Fruit fly (Drosophila melanogaster): ENCODE measurements around the gene Socs16D.
A peak's percentile ranks its signal among the peaks of the same experiment; 100 is the strongest.

Gene Socs16D

DNA sequence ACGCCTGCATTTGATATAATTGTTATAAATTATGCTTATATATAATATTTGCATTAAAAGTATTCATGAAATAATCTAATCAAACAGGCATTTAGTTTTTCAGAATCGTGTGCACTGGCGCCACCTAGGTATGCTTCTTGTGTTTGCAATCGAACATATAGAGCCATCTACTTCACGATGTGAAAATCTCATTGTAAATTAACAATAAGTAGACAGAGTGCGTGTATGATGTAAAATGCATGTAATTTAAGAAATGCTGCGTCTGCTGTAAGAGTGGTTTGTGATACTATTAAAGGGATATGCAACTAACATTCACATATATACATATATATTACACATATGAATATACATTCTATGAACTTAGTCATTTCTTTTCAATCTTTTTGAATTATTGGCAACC lies 7.1 kb downstream of the Socs16D start (continued):
- TF ChIP-seq amos (GFP tag; IDR thresholded peaks at IDR 0.05; ENCODE audit: partially characterized antibody) (peak; percentile 59), CG4854 (GFP tag; optimal IDR thresholded peaks at IDR 0.05) (no peak), Elba2 (GFP tag; optimal IDR thresholded peaks at IDR 0.05) (no peak), Abd-B (GFP tag; optimal IDR thresholded peaks at IDR 0.05) (peak; percentile 31), Sox100B (GFP tag; optimal IDR thresholded peaks at IDR 0.05) (no peak), CG3847 (GFP tag; IDR thresholded peaks at IDR 0.05) (peak; percentile 30), ranshi (GFP tag; IDR thresholded peaks at IDR 0.05) (no peak), lola (GFP tag; optimal IDR thresholded peaks at IDR 0.05) (no peak), toy (GFP tag; IDR thresholded peaks at IDR 0.05) (no peak), Ada2b (GFP tag; IDR thresholded peaks at IDR 0.05) (no peak), CG17612 (GFP tag; IDR thresholded peaks at IDR 0.05) (no peak), tin (GFP tag; optimal IDR thresholded peaks at IDR 0.05) (peak; percentile 28)

dm6 chrX:17819635-17820139 lies 7.7 kb downstream of the Socs16D start, which contains the start of gene CG12986:
Gene CG12986, minus strand, starts transcription at chrX:17819685.
- TF ChIP-seq CG15479 (GFP tag; optimal IDR thresholded peaks at IDR 0.05), result peak; percentile 53
- peak; percentile 59 for TF ChIP-seq cad (GFP tag; optimal IDR thresholded peaks at IDR 0.05)
- TF ChIP-seq zen (tag; optimal IDR thresholded peaks at IDR 0.05), result peak; percentile 77
- peak; percentile 45 for TF ChIP-seq twi (tag; optimal IDR thresholded peaks at IDR 0.05)
- peak in 1 of 2 experiments; percentile 69 for TF ChIP-seq tll (GFP tag; optimal IDR thresholded peaks at IDR 0.05)
- no peak for TF ChIP-seq wor (GFP tag; IDR thresholded peaks at IDR 0.05)
- no peak for TF ChIP-seq CG11723 (GFP tag; optimal IDR thresholded peaks at IDR 0.05)
- TF ChIP-seq CG4854 (GFP tag; optimal IDR thresholded peaks at IDR 0.05), result no peak
- no peak for TF ChIP-seq CG3726 (GFP tag; IDR thresholded peaks at IDR 0.05)

DNA sequence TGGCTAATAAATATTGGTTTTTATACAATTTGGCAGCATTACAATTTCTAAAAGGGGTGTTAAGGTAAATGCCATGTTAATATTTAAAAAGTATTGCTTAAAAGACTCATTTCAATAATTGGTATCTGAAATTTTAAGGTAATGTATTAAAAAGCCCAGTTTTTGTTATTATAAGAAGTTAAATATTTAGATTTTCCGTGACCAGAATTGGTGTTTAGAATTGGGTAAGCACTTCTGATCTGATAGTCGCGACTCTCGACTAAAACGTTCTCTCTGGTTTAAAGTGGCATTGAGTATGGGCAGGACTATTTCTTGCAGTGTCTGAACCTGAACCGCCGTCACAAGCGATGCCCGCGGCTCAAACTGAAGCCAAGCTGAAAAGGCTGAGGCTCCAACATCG lies 10.9 kb downstream of the Socs16D start:
- no peak for TF ChIP-seq CG18262 (tag; optimal IDR thresholded peaks at IDR 0.05)
- TF ChIP-seq Hr3 (GFP tag; optimal IDR thresholded peaks at IDR 0.05), result no peak
- no peak for TF ChIP-seq CG6654 (GFP tag; optimal IDR thresholded peaks at IDR 0.05)
- TF ChIP-seq Lhr (GFP tag; optimal IDR thresholded peaks at IDR 0.05), result no peak
- no peak for TF ChIP-seq CG4854 (GFP tag; optimal IDR thresholded peaks at IDR 0.05)
- no peak for TF ChIP-seq CG14441 (GFP tag; IDR thresholded peaks at IDR 0.05)
- no peak for TF ChIP-seq wek (GFP tag; optimal IDR thresholded peaks at IDR 0.05)
- TF ChIP-seq stc (GFP tag; IDR thresholded peaks at IDR 0.05), result no peak
- no peak for TF ChIP-seq HmgD (GFP tag; optimal IDR thresholded peaks at IDR 0.05)

DNA sequence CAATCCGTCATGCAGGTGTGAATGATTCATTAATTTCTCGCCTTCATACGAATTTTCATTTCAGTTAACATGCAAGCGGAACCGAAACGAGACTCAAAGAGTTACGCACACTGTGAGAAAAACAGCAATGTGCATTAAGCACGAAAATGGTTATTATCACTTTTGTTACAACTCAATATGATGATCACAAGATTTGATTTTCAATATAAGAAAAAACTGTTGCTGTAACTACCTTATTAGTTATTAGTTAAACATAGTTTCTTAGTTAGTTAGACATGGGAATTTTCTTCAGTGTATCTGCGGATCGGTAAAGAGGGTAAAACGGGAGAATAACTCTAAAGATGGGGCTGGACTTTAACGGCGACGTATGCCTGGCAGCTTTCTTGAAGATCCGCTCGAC lies 12.6 kb downstream of the Socs16D start:
- TF ChIP-seq CG11398 (GFP tag; optimal IDR thresholded peaks at IDR 0.05), result no peak
- TF ChIP-seq ind (GFP tag; optimal IDR thresholded peaks at IDR 0.05), result no peak
- TF ChIP-seq CG1647 (GFP tag; optimal IDR thresholded peaks at IDR 0.05), result no peak
- TF ChIP-seq Bteb2 (GFP tag; optimal IDR thresholded peaks at IDR 0.05), result no peak
- no peak for TF ChIP-seq Nf-YB (GFP tag; optimal IDR thresholded peaks at IDR 0.05)
- TF ChIP-seq CG1603 (tag; optimal IDR thresholded peaks at IDR 0.05), result peak; percentile 6
- no peak for TF ChIP-seq corto (GFP tag; optimal IDR thresholded peaks at IDR 0.05)
- TF ChIP-seq CG16863 (GFP tag; optimal IDR thresholded peaks at IDR 0.05), result no peak
- peak; percentile 25 for TF ChIP-seq dmrt11E (tag; optimal IDR thresholded peaks at IDR 0.05)
- TF ChIP-seq CG3163 (GFP tag; optimal IDR thresholded peaks at IDR 0.05), result no peak
- TF ChIP-seq sens (GFP tag), result peak; percentile 60
- peak; percentile 4 for TF ChIP-seq CG2712 (tag; optimal IDR thresholded peaks at IDR 0.05)
- no peak for TF ChIP-seq esg (GFP tag; conservative IDR thresholded peaks at IDR 0.05)
- no peak for TF ChIP-seq pzg (GFP tag; optimal IDR thresholded peaks at IDR 0.05)
- TF ChIP-seq CG8281 (tag; optimal IDR thresholded peaks at IDR 0.05), result no peak
- no peak for TF ChIP-seq CG18764 (GFP tag; optimal IDR thresholded peaks at IDR 0.05)
- peak; percentile 4 for TF ChIP-seq gem (tag; optimal IDR thresholded peaks at IDR 0.05)
